Fruit fly (Drosophila melanogaster) whole organism, embryonic: ENCODE data around the gene CG32811.

Experiments
- Asciz ChIP-seq: fragments of 200-800 bp; sonication (Bioruptor generic); optimal IDR thresholded peaks from 2 replicates; lab custom pipeline; 2017; ENCODE audit warnings: missing biosample characterization, mild to moderate bottlenecking, missing genetic modification characterization, missing genetic modification reagents
- C15 ChIP-seq: fragments of 200-800 bp; sonication (Bioruptor generic); IDR thresholded peaks from 3 replicates; pipeline ENCODE4 v1.3.6; 2022; ENCODE audit warnings: missing biosample characterization, missing genetic modification characterization
- CG10209 ChIP-seq: fragments of 200-800 bp; sonication (Bioruptor generic); optimal IDR thresholded peaks from 3 replicates; lab custom pipeline; 2017; ENCODE audit warnings: missing biosample characterization, mild to moderate bottlenecking, missing genetic modification characterization, missing genetic modification reagents
- CG10543 ChIP-seq: fragments of 200-800 bp; sonication (Bioruptor generic); optimal IDR thresholded peaks from 3 replicates; lab custom pipeline; 2017; ENCODE audit warnings: missing biosample characterization, mild to moderate bottlenecking, missing genetic modification characterization, moderate library complexity
- CG12299 ChIP-seq: fragments of 200-800 bp; sonication (Bioruptor generic); optimal IDR thresholded peaks from 2 replicates; lab custom pipeline; 2018; ENCODE audit warnings: missing biosample characterization, mild to moderate bottlenecking, missing genetic modification characterization
- CG1233 ChIP-seq: fragments of 200-800 bp; sonication (Bioruptor generic); optimal IDR thresholded peaks from 4 replicates; lab custom pipeline; 2018; ENCODE audit warnings: missing biosample characterization, mild to moderate bottlenecking, missing genetic modification characterization
- CG15269 ChIP-seq: fragments of 200-800 bp; sonication (Bioruptor generic); optimal IDR thresholded peaks from 2 replicates; lab custom pipeline; 2018; ENCODE audit warnings: missing biosample characterization, mild to moderate bottlenecking, missing genetic modification characterization, moderate library complexity
- CG17568 ChIP-seq: fragments of 200-800 bp; sonication (Bioruptor generic); optimal IDR thresholded peaks from 2 replicates; lab custom pipeline; 2018; ENCODE audit warnings: missing biosample characterization, mild to moderate bottlenecking, missing genetic modification characterization, moderate library complexity
- CG18011 ChIP-seq: fragments of 200-800 bp; sonication (Bioruptor generic); optimal IDR thresholded peaks from 2 replicates; lab custom pipeline; 2017; ENCODE audit warnings: missing biosample characterization, missing genetic modification characterization, mild to moderate bottlenecking, moderate library complexity, missing genotype
- CG18262 ChIP-seq: fragments of 200-800 bp; optimal IDR thresholded peaks from 3 replicates; lab custom pipeline; 2019; ENCODE audit warnings: missing biosample characterization, mild to moderate bottlenecking, missing genetic modification characterization, moderate library complexity
- CG30403 ChIP-seq: fragments of 200-800 bp; sonication (Bioruptor generic); optimal IDR thresholded peaks from 3 replicates; lab custom pipeline; 2016; ENCODE audit warnings: missing biosample characterization, missing genetic modification characterization
- CG3065 ChIP-seq: fragments of 200-800 bp; sonication (Bioruptor generic); optimal IDR thresholded peaks from 2 replicates; lab custom pipeline; 2016; ENCODE audit warnings: missing biosample characterization, missing genetic modification characterization
- CG4424 ChIP-seq: fragments of 200-800 bp; sonication (Bioruptor generic); optimal IDR thresholded peaks from 3 replicates; lab custom pipeline; 2016; ENCODE audit warnings: missing biosample characterization, missing genetic modification characterization
- CG4617 ChIP-seq: fragments of 200-800 bp; sonication (Bioruptor generic); optimal IDR thresholded peaks from 3 replicates; lab custom pipeline; 2016; ENCODE audit warnings: missing biosample characterization, missing genetic modification characterization, borderline replicate concordance
- CG6254 ChIP-seq: fragments of 200-800 bp; sonication (Bioruptor generic); optimal IDR thresholded peaks from 3 replicates; lab custom pipeline; 2017; ENCODE audit warnings: mild to moderate bottlenecking, missing biosample characterization, missing genetic modification reagents, missing genetic modification characterization
- CG6272 ChIP-seq: fragments of 200-800 bp; sonication (Bioruptor generic); IDR thresholded peaks from 2 replicates; pipeline ENCODE4 v1.3.6; 2022; ENCODE audit warnings: missing biosample characterization, missing genetic modification characterization
- CG6813 ChIP-seq: fragments of 200-800 bp; sonication (Bioruptor generic); optimal IDR thresholded peaks from 2 replicates; lab custom pipeline; 2017; ENCODE audit warnings: missing biosample characterization, missing genetic modification characterization, mild to moderate bottlenecking, moderate library complexity, missing genetic modification reagents
- CG8944 ChIP-seq: fragments of 200-800 bp; sonication (Bioruptor generic); optimal IDR thresholded peaks from 3 replicates; lab custom pipeline; 2016; ENCODE audit warnings: missing biosample characterization, missing genetic modification characterization
- Dek ChIP-seq: fragments of 200-800 bp; sonication (Bioruptor generic); optimal IDR thresholded peaks from 3 replicates; lab custom pipeline; 2019; ENCODE audit warnings: missing biosample characterization, mild to moderate bottlenecking, missing genetic modification characterization, moderate library complexity
- ERR ChIP-seq: fragments of 200-800 bp; sonication (Bioruptor generic); optimal IDR thresholded peaks from 2 replicates; lab custom pipeline; 2016; ENCODE audit warnings: missing biosample characterization, missing genetic modification characterization
- Gsc ChIP-seq: fragments of 200-800 bp; sonication (Bioruptor generic); IDR thresholded peaks from 2 replicates; pipeline ENCODE4 v1.3.6; 2022; ENCODE audit warnings: missing biosample characterization, missing genetic modification characterization
- H15 ChIP-seq: fragments of 200-800 bp; sonication (Bioruptor generic); IDR thresholded peaks from 3 replicates; pipeline ENCODE4 v1.3.6; 2022; ENCODE audit warnings: missing biosample characterization, missing genetic modification characterization
- HLH4C ChIP-seq: fragments of 200-800 bp; sonication (Bioruptor generic); IDR thresholded peaks from 3 replicates; pipeline ENCODE4 v1.3.6; 2022; ENCODE audit warnings: missing biosample characterization, missing genetic modification characterization; ENCODE audit not compliant: partially characterized antibody
- Hmr ChIP-seq: fragments of 200-800 bp; sonication (Bioruptor generic); optimal IDR thresholded peaks from 3 replicates; lab custom pipeline; 2017; ENCODE audit warnings: mild to moderate bottlenecking, missing biosample characterization, missing genetic modification reagents, missing genetic modification characterization
- Optix ChIP-seq: fragments of 200-800 bp; sonication (Bioruptor generic); IDR thresholded peaks from 3 replicates; pipeline ENCODE4 v1.3.6; 2022; ENCODE audit warnings: missing biosample characterization, missing genetic modification characterization
- Ptx1 ChIP-seq: fragments of 200-800 bp; sonication (Bioruptor generic); IDR thresholded peaks from 2 replicates; pipeline ENCODE4 v1.3.6; 2022; ENCODE audit warnings: missing biosample characterization, missing genetic modification characterization
- Side ChIP-seq: fragments of 200-800 bp; sonication (Bioruptor generic); optimal IDR thresholded peaks from 2 replicates; lab custom pipeline; 2016; ENCODE audit warnings: missing biosample characterization, missing genetic modification characterization
- Usf ChIP-seq: fragments of 200-800 bp; sonication (Bioruptor generic); optimal IDR thresholded peaks from 2 replicates; lab custom pipeline; 2017; ENCODE audit warnings: missing genotype, missing biosample characterization, missing genetic modification characterization
- Vsx1 ChIP-seq: fragments of 200-800 bp; sonication (Bioruptor generic); optimal IDR thresholded peaks from 2 replicates; lab custom pipeline; 2017; ENCODE audit warnings: missing biosample characterization, mild to moderate bottlenecking, missing genetic modification characterization, missing genetic modification reagents
- ap ChIP-seq: fragments of 200-800 bp; sonication (Bioruptor generic); IDR thresholded peaks from 2 replicates; pipeline ENCODE4 v1.3.6; 2022; ENCODE audit warnings: missing biosample characterization, missing genetic modification characterization
- bowl ChIP-seq: fragments of 200-800 bp; sonication (Bioruptor generic); IDR thresholded peaks from 2 replicates; pipeline ENCODE4 v1.3.6; 2022; ENCODE audit warnings: missing biosample characterization, missing genetic modification characterization
- caup ChIP-seq: fragments of 200-800 bp; sonication (Bioruptor generic); optimal IDR thresholded peaks from 3 replicates; lab custom pipeline; 2017; ENCODE audit warnings: missing biosample characterization, mild to moderate bottlenecking, missing genetic modification characterization, moderate library complexity; ENCODE audit not compliant: severe bottlenecking
- chm ChIP-seq: fragments of 200-800 bp; sonication (Bioruptor generic); IDR thresholded peaks from 2 replicates; pipeline ENCODE4 v1.3.6; 2022; ENCODE audit warnings: missing biosample characterization, missing genetic modification characterization
- crp ChIP-seq, 2 experiments: fragments of 200-800 bp; sonication (Bioruptor generic); optimal IDR thresholded peaks; 2 replicates in 1 of 2; 3 replicates in 1 of 2; lab custom pipeline; 2017; ENCODE audit warnings: missing biosample characterization in 2 of 2, missing genetic modification characterization in 2 of 2, mild to moderate bottlenecking in 1 of 2, moderate library complexity in 1 of 2
- dan ChIP-seq: fragments of 200-800 bp; sonication (Bioruptor generic); IDR thresholded peaks from 2 replicates; pipeline ENCODE4 v1.3.6; 2022; ENCODE audit warnings: missing biosample characterization, missing genetic modification characterization
- dati ChIP-seq: fragments of 200-800 bp; sonication (Bioruptor generic); IDR thresholded peaks from 2 replicates; pipeline ENCODE4 v1.3.6; 2022; ENCODE audit warnings: missing biosample characterization, missing genetic modification characterization
- gem ChIP-seq: fragments of 200-800 bp; sonication (Bioruptor generic); optimal IDR thresholded peaks from 2 replicates; lab custom pipeline; 2019; ENCODE audit warnings: missing biosample characterization, mild to moderate bottlenecking, missing genetic modification characterization, moderate library complexity
- grau ChIP-seq: fragments of 200-800 bp; optimal IDR thresholded peaks from 3 replicates; lab custom pipeline; 2019; ENCODE audit warnings: missing biosample characterization, mild to moderate bottlenecking, missing genetic modification characterization, moderate library complexity
- gt ChIP-seq: fragments of 200-800 bp; sonication (Bioruptor generic); IDR thresholded peaks from 2 replicates; pipeline ENCODE4 v1.3.6; 2022; ENCODE audit warnings: missing biosample characterization, missing genetic modification characterization
- jigr1 ChIP-seq: fragments of 200-800 bp; sonication (Bioruptor generic); IDR thresholded peaks from 3 replicates; pipeline ENCODE4 v1.3.6; 2022; ENCODE audit warnings: missing biosample characterization, missing genetic modification characterization
- mam ChIP-seq: fragments of 200-800 bp; sonication (Bioruptor generic); optimal IDR thresholded peaks from 3 replicates; lab custom pipeline; 2016; ENCODE audit warnings: missing biosample characterization, missing genetic modification characterization
- mld ChIP-seq: fragments of 200-800 bp; sonication (Bioruptor generic); IDR thresholded peaks from 3 replicates; pipeline ENCODE4 v1.3.6; 2022; ENCODE audit warnings: missing biosample characterization, missing genetic modification characterization; ENCODE audit not compliant: partially characterized antibody
- nau ChIP-seq: fragments of 200-800 bp; sonication (Bioruptor generic); optimal IDR thresholded peaks from 3 replicates; lab custom pipeline; 2017; ENCODE audit warnings: missing biosample characterization, mild to moderate bottlenecking, missing genetic modification characterization, missing genetic modification reagents
- p53 ChIP-seq: fragments of 200-800 bp; sonication (Bioruptor generic); optimal IDR thresholded peaks from 2 replicates; lab custom pipeline; 2016; ENCODE audit warnings: missing biosample characterization, missing genetic modification characterization
- pho ChIP-seq: fragments of 200-800 bp; sonication (Bioruptor generic); optimal IDR thresholded peaks from 2 replicates; lab custom pipeline; 2016; ENCODE audit warnings: missing biosample characterization, missing genetic modification characterization
- sc ChIP-seq, 3 experiments: fragments of >200 bp in 2 of 3; fragments of 200-800 bp in 1 of 3; sonication (Bioruptor generic) in 1 of 3; optimal IDR thresholded peaks; 2 replicates in 2 of 3; 3 replicates in 1 of 3; lab custom pipeline; 2017; ENCODE audit warnings: mild to moderate bottlenecking in 1 of 3, missing biosample characterization in 1 of 3, missing genetic modification characterization in 1 of 3, missing genetic modification reagents in 1 of 3
- slbo ChIP-seq: fragments of 200-800 bp; sonication (Bioruptor generic); IDR thresholded peaks from 2 replicates; pipeline ENCODE4 v1.3.6; 2022; ENCODE audit warnings: missing biosample characterization, missing genetic modification characterization
- tap ChIP-seq: fragments of 200-800 bp; optimal IDR thresholded peaks from 3 replicates; lab custom pipeline; 2019; ENCODE audit warnings: missing biosample characterization, mild to moderate bottlenecking, missing genetic modification characterization, moderate library complexity
- tgo ChIP-seq: fragments of 200-800 bp; sonication (Bioruptor generic); IDR thresholded peaks from 3 replicates; pipeline ENCODE4 v1.3.6; 2022; ENCODE audit warnings: missing biosample characterization, missing genetic modification characterization
- unc-4 ChIP-seq: fragments of 200-800 bp; sonication (Bioruptor generic); IDR thresholded peaks from 2 replicates; pipeline ENCODE4 v1.3.6; 2022; ENCODE audit warnings: missing biosample characterization, missing genetic modification characterization; ENCODE audit not compliant: partially characterized antibody

CG32811 gene

dm6 chrX:1272848-1273247 is 25.3 kb downstream of the CG32811 start (continued):
- TF ChIP-seq CG1233 (GFP tag; lab: Kevin White, UChicago) (peak; percentile 27), CG12299 (tag; lab: Kevin White, UChicago) (no peak), mld (no peak), grau (tag; lab: Kevin White, UChicago) (peak; percentile 64), unc-4 (no peak), CG17568 (GFP tag; lab: Kevin White, UChicago) (peak; percentile 5), slbo (GFP tag; lab: Robert Waterston, UW) (peak; percentile 75), C15 (GFP tag; lab: Robert Waterston, UW) (no peak), CG18011 (GFP tag; lab: Kevin White, UChicago) (no peak), CG6272 (peak; percentile 39; the same call in 1 of the 2 replicates), nau (GFP tag; lab: Kevin White, UChicago) (no peak), p53 (GFP tag; lab: Kevin White, UChicago) (no peak), ap (no peak), HLH4C (GFP tag; lab: Robert Waterston, UW) (no peak), jigr1 (GFP tag; lab: Robert Waterston, UW) (no peak), Asciz (GFP tag; lab: Kevin White, UChicago) (peak; percentile 20), Vsx1 (GFP tag; lab: Kevin White, UChicago) (peak; percentile 13), CG6813 (GFP tag; lab: Kevin White, UChicago) (no peak), CG6254 (GFP tag; lab: Kevin White, UChicago) (peak; percentile 25), CG15269 (tag; lab: Kevin White, UChicago) (peak; percentile 59), Optix (GFP tag; lab: Robert Waterston, UW) (no peak), sc (optimal IDR thresholded peaks at IDR 0.05; lab: Kevin White, UChicago) (no peak), sc (GFP tag; optimal IDR thresholded peaks at IDR 0.05; lab: Kevin White, UChicago) (no peak), dan (GFP tag; lab: Robert Waterston, UW) (no peak), CG18262 (tag; lab: Kevin White, UChicago) (peak; percentile 60), CG8944 (GFP tag; lab: Kevin White, UChicago) (no peak), dati (no peak), Side (GFP tag; lab: Kevin White, UChicago) (peak; percentile 4), gt (GFP tag; lab: Robert Waterston, UW) (no peak), CG10543 (GFP tag; lab: Kevin White, UChicago) (no peak), chm (no peak), caup (peak; percentile 30), mam (peak; percentile 76), H15 (GFP tag; lab: Robert Waterston, UW) (no peak), CG4424 (peak; percentile 40), ERR (GFP tag; lab: Kevin White, UChicago) (peak; percentile 18), gem (tag; lab: Kevin White, UChicago) (peak; percentile 77), crp (GFP tag; optimal IDR thresholded peaks at IDR 0.05; lab: Kevin White, UChicago) (no peak), CG4617 (GFP tag; lab: Kevin White, UChicago) (peak; percentile 9), CG10209 (GFP tag; lab: Kevin White, UChicago) (peak; percentile 54), tgo (GFP tag; lab: Robert Waterston, UW) (peak; percentile 45; the same call in 1 of the 3 replicates), pho (GFP tag; lab: Kevin White, UChicago) (peak; percentile 45), Hmr (peak; percentile 60), CG30403 (peak; percentile 60), Gsc (GFP tag; lab: Robert Waterston, UW) (no peak), Ptx1 (GFP tag; lab: Robert Waterston, UW) (peak; percentile 49), CG3065 (GFP tag; lab: Kevin White, UChicago) (no peak), tap (tag; lab: Kevin White, UChicago) (no peak), bowl (GFP tag; lab: Robert Waterston, UW) (no peak), Usf (GFP tag; lab: Kevin White, UChicago) (no peak), Dek (tag; lab: Kevin White, UChicago) (peak; percentile 41)
